Worm (Caenorhabditis elegans) whole organism, L4/young adult: ENCODE data around the gene F26G1.2.

Source experiments
- W03F9.2 ChIP-seq: fragments of 150-350 bp; optimal IDR thresholded peaks from 2 replicates; lab custom pipeline; 2014; ENCODE audit warnings: missing biosample characterization, missing genetic modification characterization
- dao-5 ChIP-seq: sonication (generic microtip); optimal IDR thresholded peaks from 2 replicates; lab custom pipeline; 2016; ENCODE audit warnings: missing genotype, missing genetic modification characterization, moderate library complexity, missing compliant biosample characterization
- him-1 ChIP-seq: sonication (generic microtip); optimal IDR thresholded peaks from 2 replicates; lab custom pipeline; 2016; ENCODE audit warnings: missing genotype, missing genetic modification reagents, missing genetic modification characterization, missing compliant biosample characterization

- TF ChIP-seq W03F9.2 (tag; lab: Kevin White, UChicago) (no peak), dao-5 (tag; lab: Kevin White, UChicago) (no peak), him-1 (no peak)
Measured at ce11 chrII:4806726-4807125, 43.8 kb downstream of the F26G1.2 start.
